Worm (Caenorhabditis elegans): Measurements from ENCODE around the gene hadb-1.

DNA sequence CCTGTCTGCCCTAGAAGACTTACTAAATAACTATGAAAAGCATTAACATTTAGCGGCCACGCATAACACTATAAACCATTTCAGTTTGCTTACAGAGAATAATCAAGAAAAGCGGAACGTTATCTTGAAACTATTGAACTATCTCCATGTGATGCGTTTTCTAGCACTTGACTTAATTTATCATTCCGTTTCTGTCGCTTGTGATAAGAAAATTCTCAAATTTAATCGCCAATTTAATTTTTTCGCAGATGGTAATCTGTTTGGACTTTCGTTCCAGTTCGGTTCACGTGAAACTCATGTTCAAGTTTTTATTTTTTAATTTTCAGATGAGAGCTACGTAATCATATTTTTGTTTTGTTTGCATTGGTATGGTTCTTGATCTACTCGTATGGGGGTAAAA, 31.3 kb downstream of the hadb-1 start:
- TF ChIP-seq him-1 (tag; optimal IDR thresholded peaks at IDR 0.05) = no peak
- no peak for TF ChIP-seq W03F9.2 (tag; optimal IDR thresholded peaks at IDR 0.05)

Measured in whole organism, L4/young adult.